Worm (Caenorhabditis elegans): ENCODE data around the gene ZK470.2.

The ZK470.2 gene

DNA sequence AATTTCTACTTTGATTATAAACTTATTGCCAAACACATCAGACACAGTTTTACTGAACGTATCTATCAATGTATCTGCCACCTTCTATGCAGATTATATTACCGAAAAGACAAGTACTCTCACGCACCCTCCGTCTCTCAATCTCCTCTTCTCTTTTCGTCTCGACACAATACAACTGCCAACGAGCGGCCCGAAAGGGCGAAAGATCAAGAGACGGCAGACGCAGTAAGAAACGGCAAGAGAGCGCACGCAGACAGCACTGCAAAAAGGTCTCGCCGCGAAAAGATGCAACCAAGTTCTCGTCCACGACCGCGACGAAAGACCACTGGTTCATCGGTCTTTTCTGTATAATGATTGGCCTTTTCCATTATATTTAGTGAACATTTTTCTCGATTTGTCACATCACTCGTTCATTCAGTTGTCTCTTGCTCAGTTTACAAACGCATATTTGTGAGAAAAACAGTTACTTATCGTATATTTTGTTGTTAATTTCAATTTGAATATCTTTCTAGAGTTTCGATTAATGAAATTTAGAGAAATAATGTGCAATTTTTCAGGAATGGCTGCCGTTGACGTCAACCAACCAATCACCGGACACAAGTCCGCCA, 55.7 kb downstream of the ZK470.2 start, which contains the start of gene vha-12 (continued):
- TF ChIP-seq C17E4.6 (GFP tag; IDR thresholded peaks at IDR 0.05) (0 out of 2 replicates have a peak, but pooled peaks have one; percentile 12), ekl-4 (GFP tag; IDR thresholded peaks at IDR 0.05) (peak; percentile 91), zfh-2 (GFP tag; conservative IDR thresholded peaks at IDR 0.05) (peak; percentile 93), K12H6.12 (tag; optimal IDR thresholded peaks at IDR 0.05) (peak; percentile 69), ceh-91 (GFP tag; IDR thresholded peaks at IDR 0.05) (no peak), mel-28 (tag; optimal IDR thresholded peaks at IDR 0.05; ENCODE audit: borderline replicate concordance) (no peak), madf-6 (GFP tag; IDR thresholded peaks at IDR 0.05) (no peak), pbrm-1 (GFP tag; IDR thresholded peaks at IDR 0.05) (peak; percentile 76), hsf-1 (GFP tag; IDR thresholded peaks at IDR 0.05) (no peak), egrh-3 (GFP tag; IDR thresholded peaks at IDR 0.05) (0 out of 2 replicates have a peak, but pooled peaks have one; percentile 13), attf-6 (GFP tag; IDR thresholded peaks at IDR 0.05) (no peak), zim-3 (tag; optimal IDR thresholded peaks at IDR 0.05) (no peak), Y67H2A.10 (GFP tag; conservative IDR thresholded peaks at IDR 0.05) (peak; percentile 80), F57C9.4 (tag; optimal IDR thresholded peaks at IDR 0.05) (no peak), F52B5.7 (tag; optimal IDR thresholded peaks at IDR 0.05) (no peak)

DNA sequence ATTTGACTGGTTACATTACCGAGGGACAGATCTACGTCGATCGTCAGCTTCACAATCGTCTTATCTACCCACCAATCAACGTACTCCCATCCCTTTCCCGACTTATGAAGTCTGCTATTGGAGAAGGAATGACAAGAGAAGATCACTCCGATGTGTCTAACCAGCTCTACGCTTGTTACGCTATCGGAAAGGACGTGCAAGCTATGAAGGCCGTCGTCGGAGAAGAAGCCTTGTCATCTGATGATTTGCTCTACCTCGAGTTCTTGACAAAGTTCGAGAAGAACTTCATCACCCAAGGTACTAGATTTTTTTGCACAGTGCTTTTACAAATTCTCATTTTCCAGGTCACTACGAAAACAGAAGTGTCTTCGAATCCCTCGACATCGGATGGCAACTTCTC, 57.3 kb downstream of the ZK470.2 start:
- TF ChIP-seq repo-1 (tag; optimal IDR thresholded peaks at IDR 0.05) (no peak), rpc-1 (optimal IDR thresholded peaks at IDR 0.05) (no peak), rpc-1 (tag; optimal IDR thresholded peaks at IDR 0.05) (no peak), ztf-26 (tag; optimal IDR thresholded peaks at IDR 0.05) (no peak), ztf-6 (GFP tag; IDR thresholded peaks at IDR 0.05) (no peak), sea-2 (GFP tag; IDR thresholded peaks at IDR 0.05) (no peak), F39B2.1 (GFP tag; IDR thresholded peaks at IDR 0.05) (no peak), let-607 (tag; optimal IDR thresholded peaks at IDR 0.05) (no peak), lsl-1 (GFP tag; optimal IDR thresholded peaks at IDR 0.05) (no peak), T26A5.8 (tag; optimal IDR thresholded peaks at IDR 0.05) (no peak), aptf-2 (GFP tag; conservative IDR thresholded peaks at IDR 0.05) (no peak), B0019.2 (GFP tag; conservative IDR thresholded peaks at IDR 0.05) (no peak), egrh-3 (GFP tag; IDR thresholded peaks at IDR 0.05) (no peak), lag-1 (GFP tag; IDR thresholded peaks at IDR 0.05) (no peak), nhr-27 (tag; optimal IDR thresholded peaks at IDR 0.05) (no peak), bed-1 (GFP tag; IDR thresholded peaks at IDR 0.05) (no peak), hrde-1 (tag; optimal IDR thresholded peaks at IDR 0.05; ENCODE audit: borderline replicate concordance) (no peak), cebp-2 (GFP tag; IDR thresholded peaks at IDR 0.05) (no peak)

DNA sequence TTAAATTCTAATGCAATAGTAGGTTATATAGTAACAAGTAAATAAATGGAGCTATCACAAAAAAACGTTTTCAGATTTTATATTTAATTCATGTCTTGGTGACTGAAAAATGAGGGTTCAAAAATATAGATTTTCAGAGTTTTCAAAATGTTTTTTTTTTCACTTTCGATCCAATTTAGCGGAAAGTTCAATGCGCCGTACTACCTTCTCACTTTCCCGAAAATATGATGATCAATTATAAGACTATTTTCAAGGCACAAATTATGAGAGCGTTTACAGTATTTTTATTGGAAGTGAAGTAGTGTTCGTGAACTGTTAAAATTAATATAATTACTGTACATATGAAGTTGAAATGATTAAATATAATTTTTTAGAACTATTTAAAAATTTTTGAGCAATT, 58.1 kb downstream of the ZK470.2 start:
- TF ChIP-seq tbp1 (GFP tag; optimal IDR thresholded peaks at IDR 0.05) (peak; percentile 18), cebp-1 (GFP tag; IDR thresholded peaks at IDR 0.05) (no peak), cebp-1 (tag; optimal IDR thresholded peaks at IDR 0.05) (no peak), ztf-3 (GFP tag; optimal IDR thresholded peaks at IDR 0.05) (peak; percentile 22), lin-26 (GFP tag; IDR thresholded peaks at IDR 0.05) (no peak), sdz-38 (tag; optimal IDR thresholded peaks at IDR 0.05) (no peak), nfya-2 (GFP tag; IDR thresholded peaks at IDR 0.05) (no peak), let-526 (GFP tag; IDR thresholded peaks at IDR 0.05) (no peak), hmg-20 (GFP tag; IDR thresholded peaks at IDR 0.05) (no peak), lin-40 (tag; optimal IDR thresholded peaks at IDR 0.05) (peak; percentile 68), Y56A3A.18 (GFP tag; IDR thresholded peaks at IDR 0.05) (peak; percentile 75; the same call in 1 of the 2 replicates), chd-7 (tag; optimal IDR thresholded peaks at IDR 0.05) (peak; percentile 15), athp-1 (tag; optimal IDR thresholded peaks at IDR 0.05) (no peak), tlf-1 (GFP tag; optimal IDR thresholded peaks at IDR 0.05) (peak; percentile 42), zim-3 (tag; optimal IDR thresholded peaks at IDR 0.05) (peak; percentile 42), nfya-1 (tag; optimal IDR thresholded peaks at IDR 0.05; ENCODE audit: borderline replicate concordance, insufficient read depth) (no peak), ekl-4 (GFP tag; IDR thresholded peaks at IDR 0.05) (peak; percentile 38; the same call in 1 of the 2 replicates), nhr-90 (tag; optimal IDR thresholded peaks at IDR 0.05) (peak; percentile 40)

Measured in whole organism, young adult.